Worm (Caenorhabditis elegans): ENCODE results near the gene C15B12.4.
A peak's percentile ranks its signal among the peaks of the same experiment; 100 is the strongest.

The C15B12.4 gene

ce11 chrX:6473698-6474314 lies at the start of gene C15B12.4, which contains the start of gene C15B12.8:
C15B12.4 (minus strand) TSS chrX:6473748.
C15B12.8 (plus strand) TSS chrX:6474264.
- no peak for TF ChIP-seq mes-4 (tag; optimal IDR thresholded peaks at IDR 0.05)
- no peak for TF ChIP-seq hmg-1.2 (GFP tag; IDR thresholded peaks at IDR 0.05)
- TF ChIP-seq lin-26 (GFP tag; IDR thresholded peaks at IDR 0.05): no peak
- no peak for TF ChIP-seq nhr-179 (tag; optimal IDR thresholded peaks at IDR 0.05)
- no peak for TF ChIP-seq ccch-3 (GFP tag; optimal IDR thresholded peaks at IDR 0.05)
- TF ChIP-seq rcor-1 (GFP tag; IDR thresholded peaks at IDR 0.05): no peak
- TF ChIP-seq nhr-27 (tag; optimal IDR thresholded peaks at IDR 0.05): no peak
- TF ChIP-seq zim-3 (tag; optimal IDR thresholded peaks at IDR 0.05): no peak

ce11 chrX:6522634-6523070 lies 49.1 kb upstream of the C15B12.4 start:
- TF ChIP-seq fkh-3 (tag; optimal IDR thresholded peaks at IDR 0.05) (peak; percentile 86), atf-7 (tag; optimal IDR thresholded peaks at IDR 0.05) (peak; percentile 93), hsf-1 (GFP tag; IDR thresholded peaks at IDR 0.05) (peak; percentile 36; the same call in 1 of the 2 replicates), ets-4 (GFP tag; optimal IDR thresholded peaks at IDR 0.05) (peak; percentile 41), ama-1 (optimal IDR thresholded peaks at IDR 0.05) (peak; percentile 15), ama-1 (GFP tag; optimal IDR thresholded peaks at IDR 0.05) (no peak), ztf-22 (GFP tag; optimal IDR thresholded peaks at IDR 0.05) (peak; percentile 40), ztf-26 (tag; optimal IDR thresholded peaks at IDR 0.05) (no peak), lin-54 (GFP tag; optimal IDR thresholded peaks at IDR 0.05) (peak; percentile 47), Y67H2A.10 (GFP tag; conservative IDR thresholded peaks at IDR 0.05) (no peak), T07F8.4 (tag; optimal IDR thresholded peaks at IDR 0.05) (no peak), ztf-3 (GFP tag; optimal IDR thresholded peaks at IDR 0.05) (peak; percentile 4), hlh-26 (GFP tag; conservative IDR thresholded peaks at IDR 0.05) (no peak), pbrm-1 (GFP tag; IDR thresholded peaks at IDR 0.05) (peak; percentile 45), egl-18 (GFP tag; IDR thresholded peaks at IDR 0.05) (no peak), Y95B8A.8 (GFP tag; IDR thresholded peaks at IDR 0.05) (peak; percentile 78; the same call in 1 of the 2 replicates), let-607 (tag; optimal IDR thresholded peaks at IDR 0.05) (peak; percentile 51 to 59), cebp-2 (GFP tag; IDR thresholded peaks at IDR 0.05) (0 out of 2 replicates have a peak, but pooled peaks have one; percentile 81), nfya-2 (GFP tag; IDR thresholded peaks at IDR 0.05) (0 out of 2 replicates have a peak, but pooled peaks have one; percentile 57), madf-3 (GFP tag; IDR thresholded peaks at IDR 0.05) (0 out of 2 replicates have a peak, but pooled peaks have one; percentile 79), F57C9.4 (tag; optimal IDR thresholded peaks at IDR 0.05) (no peak), unc-62 (GFP tag; optimal IDR thresholded peaks at IDR 0.05) (peak; percentile 66), cebp-1 (GFP tag; IDR thresholded peaks at IDR 0.05) (no peak), cebp-1 (tag; optimal IDR thresholded peaks at IDR 0.05) (peak; percentile 79), pha-4 (tag; optimal IDR thresholded peaks at IDR 0.05) (peak; percentile 8), nhr-90 (tag; optimal IDR thresholded peaks at IDR 0.05) (peak; percentile 85), B0336.3 (GFP tag; IDR thresholded peaks at IDR 0.05) (peak; percentile 92), C17E4.6 (GFP tag; IDR thresholded peaks at IDR 0.05) (peak; percentile 19; the same call in 1 of the 2 replicates), F10E7.11 (tag; optimal IDR thresholded peaks at IDR 0.05) (peak; percentile 73), gei-17 (GFP tag; optimal IDR thresholded peaks at IDR 0.05) (peak; percentile 55), sea-2 (GFP tag; IDR thresholded peaks at IDR 0.05) (0 out of 2 replicates have a peak, but pooled peaks have one; percentile 24), aptf-3 (GFP tag; IDR thresholded peaks at IDR 0.05) (no peak), chd-7 (tag; optimal IDR thresholded peaks at IDR 0.05) (peak; percentile 87), nhr-80 (tag; optimal IDR thresholded peaks at IDR 0.05) (peak; percentile 92), C06A6.2 (GFP tag; conservative IDR thresholded peaks at IDR 0.05) (peak; percentile 38; the same call in 1 of the 2 replicates), nfyb-1 (GFP tag; IDR thresholded peaks at IDR 0.05) (peak; percentile 90), lin-40 (tag; optimal IDR thresholded peaks at IDR 0.05) (peak; percentile 7), F37B4.10 (GFP tag; IDR thresholded peaks at IDR 0.05) (no peak), ztf-28 (GFP tag; IDR thresholded peaks at IDR 0.05) (no peak), attf-5 (GFP tag; optimal IDR thresholded peaks at IDR 0.05) (no peak)

Data from whole organism, young adult.